Fruit fly (Drosophila melanogaster): Measurements from ENCODE around the gene Mcm10.
A peak's percentile ranks its signal among the peaks of the same experiment; 100 is the strongest.

Mcm10 gene

DNA sequence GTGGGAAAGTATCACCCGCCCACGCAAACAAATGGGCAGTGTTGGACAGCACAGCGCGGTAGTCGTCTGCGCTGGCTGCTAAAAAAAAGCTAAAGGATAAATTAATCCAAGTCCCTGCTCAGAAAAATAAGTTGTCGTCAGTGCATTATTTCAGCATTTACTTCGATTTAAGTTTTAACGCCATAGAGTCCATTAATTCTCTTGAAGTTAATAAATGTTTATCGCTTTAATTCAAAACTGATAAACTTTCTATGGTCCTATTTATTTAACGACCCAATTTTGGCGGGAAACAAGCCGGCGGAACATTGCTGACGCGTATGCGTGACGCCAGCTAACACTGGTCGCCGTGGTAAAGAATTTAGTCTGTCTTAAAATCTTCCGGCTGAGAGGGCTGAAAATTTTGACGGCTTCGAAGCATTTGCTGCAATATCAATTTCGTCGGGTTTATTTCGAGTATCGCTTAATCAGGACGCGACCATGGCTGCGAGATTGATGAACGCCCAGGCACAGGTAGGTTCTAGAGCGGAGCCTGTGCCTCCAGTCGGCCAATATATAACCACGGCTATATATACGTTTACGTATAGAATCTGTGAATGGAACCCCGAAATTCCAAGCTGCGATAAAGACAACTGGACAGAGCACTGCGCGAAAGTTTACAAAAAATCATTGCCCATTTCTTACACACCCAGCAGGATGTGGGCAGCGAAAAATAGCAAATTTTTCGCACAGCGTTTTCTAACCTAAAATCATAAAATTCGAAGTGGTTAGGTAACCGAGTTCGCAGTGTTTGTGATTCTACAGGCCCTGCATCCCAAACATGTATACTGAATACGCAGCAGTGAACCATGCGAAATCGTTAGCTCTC is 11.2 kb upstream of the Mcm10 start, which contains the start of the genes mAcon1, CG43345 and CG43346 (continued):
- TF ChIP-seq HLHmδ (GFP tag; optimal IDR thresholded peaks at IDR 0.05) = no peak
- peak; percentile 46; the same call in 1 of the 2 replicates for TF ChIP-seq HLH3B (GFP tag; IDR thresholded peaks at IDR 0.05)
- peak; percentile 64 for TF ChIP-seq CG12104 (GFP tag; optimal IDR thresholded peaks at IDR 0.05)
- peak; percentile 86 for TF ChIP-seq CG18599 (GFP tag; optimal IDR thresholded peaks at IDR 0.05)
- peak; percentile 67 for TF ChIP-seq CG6683 (GFP tag; optimal IDR thresholded peaks at IDR 0.05)
- peak; percentile 69 for TF ChIP-seq CG7987 (GFP tag; optimal IDR thresholded peaks at IDR 0.05)
- TF ChIP-seq bowl (GFP tag; IDR thresholded peaks at IDR 0.05) = no peak
- TF ChIP-seq CG6854 (GFP tag; optimal IDR thresholded peaks at IDR 0.05) = peak; percentile 7
- peak; percentile 70 for TF ChIP-seq Usf (GFP tag; optimal IDR thresholded peaks at IDR 0.05)
- no peak for TF ChIP-seq CG2129 (GFP tag; IDR thresholded peaks at IDR 0.05; ENCODE audit: partially characterized antibody)
- TF ChIP-seq CG12155 (GFP tag; optimal IDR thresholded peaks at IDR 0.05) = peak; percentile 84
- no peak for TF ChIP-seq jigr1 (GFP tag; IDR thresholded peaks at IDR 0.05)
- TF ChIP-seq CG3847 (GFP tag; IDR thresholded peaks at IDR 0.05) = peak; percentile 92
- peak; percentile 96 for TF ChIP-seq klu (GFP tag; IDR thresholded peaks at IDR 0.05)
- TF ChIP-seq Antp (GFP tag; optimal IDR thresholded peaks at IDR 0.05) = peak; percentile 87
- TF ChIP-seq CG10959 (GFP tag; IDR thresholded peaks at IDR 0.05) = peak; percentile 53; the same call in 1 of the 2 replicates
- peak; percentile 68 for TF ChIP-seq CG30431 (GFP tag; optimal IDR thresholded peaks at IDR 0.05)
- TF ChIP-seq CG10209 (GFP tag; optimal IDR thresholded peaks at IDR 0.05) = peak; percentile 80
- TF ChIP-seq dysf (GFP tag; IDR thresholded peaks at IDR 0.05) = peak; percentile 80
- TF ChIP-seq CG6654 (GFP tag; optimal IDR thresholded peaks at IDR 0.05) = peak; percentile 23
- TF ChIP-seq Spps (tag; optimal IDR thresholded peaks at IDR 0.05) = peak; percentile 24
- TF ChIP-seq gem (tag; optimal IDR thresholded peaks at IDR 0.05) = no peak
- peak; percentile 78 for TF ChIP-seq maf-S (GFP tag; optimal IDR thresholded peaks at IDR 0.05)
- peak; percentile 45 for TF ChIP-seq CG3838 (GFP tag; optimal IDR thresholded peaks at IDR 0.05)
- TF ChIP-seq croc (GFP tag; conservative IDR thresholded peaks at IDR 0.05) = peak; percentile 64
- TF ChIP-seq ab (GFP tag; optimal IDR thresholded peaks at IDR 0.05) = peak; percentile 61
- TF ChIP-seq pb (GFP tag; optimal IDR thresholded peaks at IDR 0.05) = peak; percentile 83
- peak; percentile 78 for TF ChIP-seq CG3163 (GFP tag; optimal IDR thresholded peaks at IDR 0.05)
- TF ChIP-seq CG15696 (tag; optimal IDR thresholded peaks at IDR 0.05) = peak; percentile 72
- peak; percentile 79 for TF ChIP-seq kni (GFP tag; optimal IDR thresholded peaks at IDR 0.05)
- peak; percentile 27 for TF ChIP-seq MESR4 (GFP tag; optimal IDR thresholded peaks at IDR 0.05)
- TF ChIP-seq gcm (GFP tag; optimal IDR thresholded peaks at IDR 0.05) = no peak
- peak; percentile 44 for TF ChIP-seq CG10431 (GFP tag; optimal IDR thresholded peaks at IDR 0.05)
- TF ChIP-seq CG17829 (tag; optimal IDR thresholded peaks at IDR 0.05) = peak; percentile 66
- peak; percentile 83 for TF ChIP-seq gro (GFP tag; optimal IDR thresholded peaks at IDR 0.05)
- peak; percentile 82 for TF ChIP-seq Max (GFP tag; optimal IDR thresholded peaks at IDR 0.05)
- TF ChIP-seq dmrt11E (tag; optimal IDR thresholded peaks at IDR 0.05) = peak; percentile 73
- peak; percentile 78 for TF ChIP-seq Rfx (GFP tag; IDR thresholded peaks at IDR 0.05)
- TF ChIP-seq NC2β (GFP tag; optimal IDR thresholded peaks at IDR 0.05) = peak; percentile 80
- TF ChIP-seq CG2875 (GFP tag; optimal IDR thresholded peaks at IDR 0.05) = no peak
- peak; percentile 86 for TF ChIP-seq CG14710 (tag; optimal IDR thresholded peaks at IDR 0.05)
- TF ChIP-seq lola (GFP tag; optimal IDR thresholded peaks at IDR 0.05) = peak in 1 of 3 experiments; percentile 76
- peak; percentile 52 for TF ChIP-seq gcm2 (GFP tag; optimal IDR thresholded peaks at IDR 0.05)
- TF ChIP-seq Dad (GFP tag; optimal IDR thresholded peaks at IDR 0.05) = peak; percentile 89
- peak; percentile 24 for TF ChIP-seq CG6254 (GFP tag; optimal IDR thresholded peaks at IDR 0.05)
- TF ChIP-seq Ets97D (GFP tag; optimal IDR thresholded peaks at IDR 0.05) = peak; percentile 79
- peak; percentile 83 for TF ChIP-seq grau (tag; optimal IDR thresholded peaks at IDR 0.05)
- no peak for TF ChIP-seq odd (GFP tag; optimal IDR thresholded peaks at IDR 0.05)
